Worm (Caenorhabditis elegans) whole organism, mixed stage, embryonic: Measurements from ENCODE around the gene ins-22.

Experiments used
- M03D4.4 ChIP-seq: sonication (generic microtip); optimal IDR thresholded peaks from 2 replicates; lab custom pipeline; 2017; ENCODE audit warnings: mild to moderate bottlenecking, missing genetic modification characterization, missing compliant biosample characterization
- bed-3 ChIP-seq: fragments of 200-800 bp; sonication (Bioruptor generic); optimal IDR thresholded peaks from 3 replicates; lab custom pipeline; 2018; ENCODE audit warnings: mild to moderate bottlenecking, missing genetic modification characterization, moderate library complexity, missing compliant biosample characterization
- blmp-1 ChIP-seq: fragments of 150-350 bp; optimal IDR thresholded peaks from 2 replicates; lab custom pipeline; 2014; ENCODE audit warnings: missing biosample characterization, missing genetic modification characterization
- ceh-39 ChIP-seq: fragments of 150-350 bp; optimal IDR thresholded peaks from 2 replicates; lab custom pipeline; 2014; ENCODE audit warnings: missing biosample characterization, missing genetic modification characterization
- ceh-43 ChIP-seq: fragments of 200-800 bp; sonication (Bioruptor generic); optimal IDR thresholded peaks from 2 replicates; lab custom pipeline; 2018; ENCODE audit warnings: mild to moderate bottlenecking, missing genetic modification characterization, moderate library complexity, missing compliant biosample characterization
- ces-1 ChIP-seq: fragments of 150-350 bp; optimal IDR thresholded peaks from 2 replicates; lab custom pipeline; 2014; ENCODE audit warnings: missing biosample characterization, missing genetic modification reagents, missing genetic modification characterization
- cnd-1 ChIP-seq: fragments of 200-800 bp; sonication (Bioruptor generic); optimal IDR thresholded peaks from 2 replicates; lab custom pipeline; 2018; ENCODE audit warnings: mild to moderate bottlenecking, missing genetic modification characterization, missing compliant biosample characterization
- drap-1 ChIP-seq: fragments of 200-800 bp; sonication (Bioruptor generic); optimal IDR thresholded peaks from 3 replicates; lab custom pipeline; 2018; ENCODE audit warnings: mild to moderate bottlenecking, missing genetic modification characterization, missing compliant biosample characterization
- elt-1 ChIP-seq: sonication (generic microtip); optimal IDR thresholded peaks from 2 replicates; lab custom pipeline; 2017; ENCODE audit warnings: missing genetic modification characterization, mild to moderate bottlenecking, missing compliant biosample characterization, antibody characterized with exemption, moderate library complexity, borderline replicate concordance; ENCODE audit not compliant: insufficient read depth
- elt-3 ChIP-seq: fragments of 150-350 bp; optimal IDR thresholded peaks from 2 replicates; lab custom pipeline; 2014; ENCODE audit warnings: missing biosample characterization, missing genetic modification characterization
- ham-2 ChIP-seq: fragments of 200-800 bp; sonication (Bioruptor generic); optimal IDR thresholded peaks from 2 replicates; lab custom pipeline; 2018; ENCODE audit warnings: mild to moderate bottlenecking, missing genetic modification characterization, missing compliant biosample characterization
- hlh-1 ChIP-seq: fragments of 150-350 bp; optimal IDR thresholded peaks from 2 replicates; lab custom pipeline; 2014; ENCODE audit warnings: missing biosample characterization, missing genetic modification reagents, missing genetic modification characterization
- lin-13 ChIP-seq: fragments of 150-350 bp; optimal IDR thresholded peaks from 2 replicates; lab custom pipeline; 2014; ENCODE audit warnings: missing biosample characterization, missing genetic modification characterization
- lin-32 ChIP-seq: fragments of 200-800 bp; sonication (Bioruptor generic); optimal IDR thresholded peaks from 2 replicates; lab custom pipeline; 2018; ENCODE audit warnings: mild to moderate bottlenecking, missing genetic modification characterization, missing compliant biosample characterization
- mab-5 ChIP-seq: fragments of 150-350 bp; optimal IDR thresholded peaks from 2 replicates; lab custom pipeline; 2014; ENCODE audit warnings: missing biosample characterization, missing genetic modification characterization
- mep-1 ChIP-seq: fragments of 150-350 bp; optimal IDR thresholded peaks from 2 replicates; lab custom pipeline; 2017; ENCODE audit warnings: missing biosample characterization, missing genetic modification reagents, missing genetic modification characterization, inconsistent platforms
- mls-2 ChIP-seq: sonication (generic microtip); optimal IDR thresholded peaks from 2 replicates; lab custom pipeline; 2016; ENCODE audit warnings: mild to moderate bottlenecking, missing genetic modification characterization, moderate library complexity, missing compliant biosample characterization
- nhr-12 ChIP-seq: fragments of 150-350 bp; optimal IDR thresholded peaks from 2 replicates; lab custom pipeline; 2014; ENCODE audit warnings: missing biosample characterization, missing genetic modification characterization
- nhr-2 ChIP-seq: fragments of 150-350 bp; optimal IDR thresholded peaks from 2 replicates; lab custom pipeline; 2014; ENCODE audit warnings: missing biosample characterization, missing genetic modification characterization
- nhr-237 ChIP-seq: fragments of 150-350 bp; optimal IDR thresholded peaks from 2 replicates; lab custom pipeline; 2014; ENCODE audit warnings: missing biosample characterization, missing genetic modification characterization
- nhr-28 ChIP-seq: fragments of 150-350 bp; optimal IDR thresholded peaks from 2 replicates; lab custom pipeline; 2014; ENCODE audit warnings: missing biosample characterization, missing genetic modification characterization
- nhr-76 ChIP-seq: sonication (generic microtip); optimal IDR thresholded peaks from 2 replicates; lab custom pipeline; 2017; ENCODE audit warnings: missing biosample characterization, missing genetic modification characterization
- pha-4 ChIP-seq: fragments of 150-350 bp; optimal IDR thresholded peaks from 2 replicates; lab custom pipeline; 2018; ENCODE audit warnings: missing biosample characterization, missing genetic modification reagents, missing genetic modification characterization
- snpc-4 ChIP-seq: fragments of 150-350 bp; optimal IDR thresholded peaks from 2 replicates; lab custom pipeline; 2014; ENCODE audit warnings: missing biosample characterization, missing genetic modification characterization
- sptf-1 ChIP-seq: sonication (generic microtip); optimal IDR thresholded peaks from 2 replicates; lab custom pipeline; 2017; ENCODE audit warnings: mild to moderate bottlenecking, missing genetic modification characterization, moderate library complexity, missing compliant biosample characterization
- tbx-8 ChIP-seq: fragments of 200-800 bp; sonication (Bioruptor generic); optimal IDR thresholded peaks from 2 replicates; lab custom pipeline; 2018; ENCODE audit warnings: mild to moderate bottlenecking, missing genetic modification characterization, moderate library complexity, missing compliant biosample characterization
- unc-120 ChIP-seq: sonication (generic microtip); optimal IDR thresholded peaks from 2 replicates; lab custom pipeline; 2017; ENCODE audit warnings: missing genetic modification characterization, missing compliant biosample characterization; ENCODE audit not compliant: poor library complexity, severe bottlenecking
- unc-39 ChIP-seq: fragments of 150-350 bp; optimal IDR thresholded peaks from 2 replicates; lab custom pipeline; 2014; ENCODE audit warnings: missing biosample characterization, missing genetic modification characterization
- unc-62 ChIP-seq: fragments of 150-350 bp; optimal IDR thresholded peaks from 2 replicates; lab custom pipeline; 2014; ENCODE audit warnings: missing biosample characterization, missing genetic modification reagents, missing genetic modification characterization
- zip-8 ChIP-seq: fragments of 150-350 bp; optimal IDR thresholded peaks from 2 replicates; lab custom pipeline; 2014; ENCODE audit warnings: missing biosample characterization, missing genetic modification characterization
- ztf-11 ChIP-seq: fragments of 150-350 bp; optimal IDR thresholded peaks from 2 replicates; lab custom pipeline; 2014; ENCODE audit warnings: missing biosample characterization, missing genetic modification characterization

The ins-22 gene

ce11 chrIII:9986827-9987429 is 39.2 kb upstream of the ins-22 start, which contains the start of gene C05B5.12:
Gene C05B5.12, plus strand, starts transcription at chrIII:9987379.
- TF ChIP-seq nhr-2 (tag; lab: Kevin White, UChicago) (no peak), nhr-12 (tag; lab: Kevin White, UChicago) (no peak), unc-120 (tag; lab: Kevin White, UChicago) (peak; percentile 88), unc-62 (peak; percentile 81), hlh-1 (tag; lab: Kevin White, UChicago) (peak; percentile 92), mab-5 (tag; lab: Kevin White, UChicago) (peak; percentile 7)
- TF ChIP-seq, all 35 proteins: peak for 4

DNA sequence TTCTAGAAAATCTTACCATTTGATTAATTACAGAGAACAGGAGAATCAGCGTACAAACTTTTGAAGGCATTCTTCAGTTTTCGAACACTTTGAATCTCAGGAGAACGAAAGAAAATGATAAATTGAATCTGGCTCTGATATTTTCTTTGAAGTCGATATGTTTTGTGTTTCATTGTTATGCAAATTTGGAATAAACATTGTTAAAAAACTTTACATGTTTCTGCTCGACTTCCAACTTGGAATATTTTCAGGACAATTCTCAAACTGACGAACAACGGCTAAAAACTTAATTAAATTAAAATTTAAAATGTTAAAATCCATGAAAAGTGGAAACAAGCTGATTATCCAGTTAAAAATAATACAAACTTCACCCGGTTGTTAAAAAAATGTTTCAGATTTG is 37.7 kb upstream of the ins-22 start, which contains the start of gene C05B5.1:
Gene C05B5.1 (minus strand): TSS at position 101 of the 400 bp plus-strand sequence.
- TF ChIP-seq ces-1, result no peak
- no peak for TF ChIP-seq ceh-43 (GFP tag; lab: Kevin White, UChicago)
- TF ChIP-seq tbx-8 (GFP tag; lab: Kevin White, UChicago), result no peak
- TF ChIP-seq sptf-1, result no peak
- no peak for TF ChIP-seq elt-1 (tag; lab: Kevin White, UChicago)
- no peak for TF ChIP-seq ceh-39 (tag; lab: Kevin White, UChicago)
- TF ChIP-seq cnd-1 (tag; lab: Kevin White, UChicago), result no peak
- TF ChIP-seq hlh-1 (tag; lab: Kevin White, UChicago), result no peak
- no peak for TF ChIP-seq unc-39 (tag; lab: Kevin White, UChicago)
- no peak for TF ChIP-seq drap-1 (GFP tag; lab: Kevin White, UChicago)
- no peak for TF ChIP-seq nhr-76 (tag; lab: Kevin White, UChicago)
- no peak for TF ChIP-seq ztf-11 (tag; lab: Kevin White, UChicago)
- TF ChIP-seq blmp-1 (tag; lab: Kevin White, UChicago), result no peak
- TF ChIP-seq pha-4 (tag; lab: Kevin White, UChicago), result no peak
- no peak for TF ChIP-seq nhr-237 (tag; lab: Kevin White, UChicago)
- TF ChIP-seq bed-3 (GFP tag; lab: Kevin White, UChicago), result no peak
- TF ChIP-seq ham-2 (GFP tag; lab: Kevin White, UChicago), result no peak
- no peak for TF ChIP-seq elt-3

DNA sequence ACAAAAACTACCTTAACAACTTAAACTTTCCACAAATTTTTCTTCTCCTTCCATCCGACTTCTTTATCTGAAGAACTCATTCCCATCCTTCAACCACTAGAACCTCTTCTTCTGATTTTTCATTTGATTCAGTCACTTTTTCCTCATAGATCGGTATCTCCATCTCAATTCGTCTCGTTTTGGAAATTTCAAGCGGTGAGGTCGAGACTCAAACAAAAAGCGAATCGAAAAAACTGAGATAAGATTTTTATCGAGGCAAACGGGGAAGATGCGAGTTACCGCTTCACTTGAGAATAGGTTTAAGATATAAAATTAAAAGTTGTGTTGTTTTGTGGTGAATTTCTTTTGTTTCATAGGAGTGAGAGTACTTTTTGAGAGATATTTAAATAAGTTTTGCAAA is 34.8 kb upstream of the ins-22 start:
- TF ChIP-seq unc-62 (no peak), ceh-43 (GFP tag; lab: Kevin White, UChicago) (no peak), unc-39 (tag; lab: Kevin White, UChicago) (no peak), zip-8 (no peak)

ce11 chrIII:9993535-9993934 is 32.6 kb upstream of the ins-22 start, which contains the start of gene C05B5.4:
Gene C05B5.4, plus strand, starts transcription at chrIII:9993885.
- peak; percentile 84 for TF ChIP-seq nhr-2 (tag; lab: Kevin White, UChicago)
- TF ChIP-seq unc-62, result no peak
- peak; percentile 23 for TF ChIP-seq zip-8

DNA sequence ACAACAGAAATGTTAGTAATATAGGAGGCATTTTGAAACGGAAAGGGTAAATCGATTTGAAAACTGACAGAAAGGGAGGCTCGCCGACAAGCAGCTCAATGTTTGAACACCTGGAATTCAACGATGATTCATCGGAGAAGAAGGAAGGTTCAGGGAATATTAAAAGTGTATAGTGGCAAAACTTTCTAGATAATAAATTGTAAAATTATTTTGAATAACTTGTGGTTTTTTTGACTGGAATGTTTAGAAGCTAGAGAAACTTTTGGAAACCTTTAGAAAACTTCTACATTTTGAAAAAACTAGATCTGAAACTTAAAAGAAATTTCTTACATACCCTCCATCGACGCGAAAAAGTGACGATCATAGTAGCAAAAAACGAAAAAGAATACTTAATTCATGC is 28.2 kb upstream of the ins-22 start, which contains the start of gene pqn-8:
Gene pqn-8 (minus strand): TSS at position 101 of the 400 bp plus-strand sequence.
- no peak for TF ChIP-seq drap-1 (GFP tag; lab: Kevin White, UChicago)
- no peak for TF ChIP-seq M03D4.4 (tag; lab: Kevin White, UChicago)
- no peak for TF ChIP-seq mls-2
- no peak for TF ChIP-seq unc-120 (tag; lab: Kevin White, UChicago)
- TF ChIP-seq nhr-2 (tag; lab: Kevin White, UChicago), result no peak
- TF ChIP-seq nhr-12 (tag; lab: Kevin White, UChicago), result no peak
- TF ChIP-seq nhr-28 (tag; lab: Kevin White, UChicago), result no peak
- TF ChIP-seq sptf-1, result no peak
- no peak for TF ChIP-seq nhr-237 (tag; lab: Kevin White, UChicago)
- no peak for TF ChIP-seq mab-5 (tag; lab: Kevin White, UChicago)
- TF ChIP-seq hlh-1 (tag; lab: Kevin White, UChicago), result no peak
- TF ChIP-seq zip-8, result no peak
- no peak for TF ChIP-seq ceh-43 (GFP tag; lab: Kevin White, UChicago)
- TF ChIP-seq cnd-1 (tag; lab: Kevin White, UChicago), result no peak
- no peak for TF ChIP-seq mep-1 (tag; lab: Kevin White, UChicago)
- no peak for TF ChIP-seq lin-32 (GFP tag; lab: Kevin White, UChicago)
- no peak for TF ChIP-seq elt-3
- TF ChIP-seq snpc-4 (tag; lab: Kevin White, UChicago), result no peak
- no peak for TF ChIP-seq lin-13 (tag; lab: Kevin White, UChicago)
- TF ChIP-seq nhr-76 (tag; lab: Kevin White, UChicago), result no peak
- TF ChIP-seq, all 35 proteins: peak for 0
